Fruit fly (Drosophila melanogaster) whole organism: Measurements from ENCODE around the gene CG4661.

Experiments
- EcR ChIP-seq, 2 experiments: fragments of >200 bp; optimal IDR thresholded peaks; 2 replicates each; lab custom pipeline; 2017; ENCODE audit warnings: missing biosample characterization in 2 of 2, missing genetic modification characterization in 2 of 2, missing genetic modification reagents in 2 of 2
- psq ChIP-seq: fragments of >200 bp; optimal IDR thresholded peaks from 2 replicates; lab custom pipeline; 2017
- usp ChIP-seq: fragments of >200 bp; optimal IDR thresholded peaks from 2 replicates; lab custom pipeline; 2017; ENCODE audit warnings: missing biosample characterization, missing genetic modification characterization, mixed read lengths

DNA sequence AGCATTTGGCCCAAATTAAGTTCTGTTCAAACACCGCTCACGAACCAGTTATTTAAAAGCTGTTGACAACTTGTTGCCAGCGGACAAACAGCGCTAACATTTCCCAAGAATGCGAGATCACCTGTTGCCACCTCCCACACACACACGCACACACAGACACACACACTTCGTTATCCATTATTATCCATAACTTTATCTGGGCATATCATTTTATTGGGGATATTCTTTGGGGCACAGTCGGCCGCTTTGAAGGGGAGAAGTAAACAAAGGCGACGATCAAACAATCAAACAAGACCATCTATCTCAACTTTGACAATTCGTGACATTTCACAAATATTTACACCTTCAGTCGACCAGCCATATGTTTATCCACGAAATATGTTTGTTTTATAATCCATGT lies 31.6 kb upstream of the CG4661 start:
- no peak for TF ChIP-seq EcR (GFP tag; optimal IDR thresholded peaks at IDR 0.05; lab: Kevin White, UChicago)
- TF ChIP-seq usp, result no peak
- no peak for TF ChIP-seq psq (lab: Kevin White, UChicago)
